Fruit fly (Drosophila melanogaster): Measurements from ENCODE around the gene CG10147.

DNA sequence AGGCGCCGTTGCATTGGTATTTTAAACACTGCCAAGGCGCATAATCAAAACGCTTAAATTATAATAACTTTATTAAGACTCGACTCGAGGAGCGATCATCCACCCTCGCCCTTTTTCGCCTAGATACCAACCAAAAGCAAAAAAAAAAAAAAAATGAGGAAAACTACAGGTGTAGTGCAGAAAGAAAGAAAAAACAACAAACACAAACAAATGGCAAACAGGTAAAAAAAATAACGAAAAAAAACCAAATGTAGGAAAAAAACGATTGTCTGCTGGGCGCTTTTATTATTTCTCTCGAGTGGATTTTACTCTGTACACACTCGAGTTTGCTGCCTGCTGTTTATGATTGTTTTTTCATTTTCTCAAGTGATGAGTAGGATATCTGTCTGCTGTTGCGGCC is 31.0 kb downstream of the CG10147 start:
- TF ChIP-seq h (GFP tag; optimal IDR thresholded peaks at IDR 0.05) (no peak), ey (GFP tag; optimal IDR thresholded peaks at IDR 0.05) (no peak), jim (GFP tag; optimal IDR thresholded peaks at IDR 0.05) (no peak), Myc (optimal IDR thresholded peaks at IDR 0.05) (no peak), woc (GFP tag; optimal IDR thresholded peaks at IDR 0.05) (no peak), tai (GFP tag; optimal IDR thresholded peaks at IDR 0.05) (no peak), Hnf4 (GFP tag; optimal IDR thresholded peaks at IDR 0.05) (no peak), dsf (GFP tag; optimal IDR thresholded peaks at IDR 0.05; ENCODE audit: borderline replicate concordance) (no peak), foxo (GFP tag; optimal IDR thresholded peaks at IDR 0.05) (no peak), CG9705 (GFP tag; optimal IDR thresholded peaks at IDR 0.05) (no peak), Dif (GFP tag; optimal IDR thresholded peaks at IDR 0.05; ENCODE audit: partially characterized antibody) (no peak), Dfd (GFP tag; optimal IDR thresholded peaks at IDR 0.05) (no peak)
